Worm (Caenorhabditis elegans): ENCODE data around the gene srt-47.

The srt-47 gene

DNA sequence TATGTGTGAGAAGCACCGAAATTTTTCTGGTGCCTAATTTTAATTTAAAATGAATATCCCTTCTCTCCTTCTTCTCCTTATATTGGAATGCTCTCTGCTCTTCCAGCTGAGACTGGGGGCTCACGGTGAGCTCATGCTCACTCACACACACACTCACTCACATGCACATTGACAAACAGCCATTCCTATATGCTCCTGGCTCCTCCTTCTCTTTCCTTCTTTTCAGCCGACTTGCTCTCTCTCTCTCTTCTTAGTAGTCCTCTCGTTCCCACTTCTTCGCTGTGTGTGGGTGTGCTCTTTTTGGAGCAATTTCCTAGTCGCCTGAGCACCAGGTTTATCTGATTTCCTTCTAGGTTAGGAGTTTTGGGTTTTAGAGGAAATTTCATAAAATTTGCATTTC is 32.2 kb downstream of the srt-47 start (continued):
- TF ChIP-seq daf-12 (tag; optimal IDR thresholded peaks at IDR 0.05) (no peak), nhr-111 (GFP tag; optimal IDR thresholded peaks at IDR 0.05) (no peak), saeg-2 (GFP tag; IDR thresholded peaks at IDR 0.05) (no peak), rbr-2 (tag; optimal IDR thresholded peaks at IDR 0.05) (peak; percentile 45), nhr-48 (tag; optimal IDR thresholded peaks at IDR 0.05) (no peak), hmg-1.1 (GFP tag; IDR thresholded peaks at IDR 0.05) (peak; percentile 44; the same call in 1 of the 2 replicates), daf-8 (GFP tag; IDR thresholded peaks at IDR 0.05) (no peak), nhr-102 (tag; optimal IDR thresholded peaks at IDR 0.05) (no peak), F37D6.2 (tag; optimal IDR thresholded peaks at IDR 0.05) (no peak), ceh-62 (tag; optimal IDR thresholded peaks at IDR 0.05) (no peak), ctbp-1 (GFP tag; IDR thresholded peaks at IDR 0.05) (peak; percentile 48; the same call in 1 of the 2 replicates), ceh-32 (tag; optimal IDR thresholded peaks at IDR 0.05; ENCODE audit: poor library complexity) (peak; percentile 5), nhr-10 (tag; optimal IDR thresholded peaks at IDR 0.05) (no peak), F10B5.3 (tag; optimal IDR thresholded peaks at IDR 0.05) (no peak), lsy-2 (tag; optimal IDR thresholded peaks at IDR 0.05) (peak in 1 of 2 experiments; percentile 16), hlh-11 (tag; optimal IDR thresholded peaks at IDR 0.05) (no peak), pqm-1 (tag; optimal IDR thresholded peaks at IDR 0.05) (no peak), ZK337.2 (GFP tag; IDR thresholded peaks at IDR 0.05) (no peak), mep-1 (tag; optimal IDR thresholded peaks at IDR 0.05) (peak; percentile 21), nhr-28 (tag; optimal IDR thresholded peaks at IDR 0.05) (no peak), daf-19 (GFP tag; conservative IDR thresholded peaks at IDR 0.05) (no peak), aha-1 (tag) (peak; percentile 44), ztf-7 (tag; optimal IDR thresholded peaks at IDR 0.05) (no peak), zip-11 (GFP tag; IDR thresholded peaks at IDR 0.05) (no peak), Y5F2A.4 (GFP tag; optimal IDR thresholded peaks at IDR 0.05) (no peak), hlh-30 (tag; optimal IDR thresholded peaks at IDR 0.05; ENCODE audit: insufficient read depth) (peak; percentile 49), lin-1 (GFP tag; IDR thresholded peaks at IDR 0.05) (no peak)

DNA sequence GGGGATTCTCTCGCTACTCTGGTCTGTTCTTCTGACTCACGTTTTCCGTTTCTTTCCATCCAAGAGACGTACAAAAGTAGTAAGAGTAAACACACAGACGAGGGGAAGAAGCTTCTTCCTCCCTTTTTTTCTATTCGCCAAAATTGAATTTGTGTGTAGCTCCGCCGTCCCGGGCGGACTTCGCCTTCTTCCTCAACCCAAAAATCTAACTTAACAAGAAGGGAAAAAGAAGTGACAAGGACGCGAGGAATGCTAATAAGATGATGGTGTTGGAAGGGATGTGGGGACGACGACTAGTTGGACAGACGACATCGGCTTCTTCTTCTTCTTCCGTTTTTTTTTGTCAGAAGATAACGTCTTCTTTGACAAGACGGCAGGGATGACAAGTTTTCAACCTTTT is 36.2 kb downstream of the srt-47 start:
- TF ChIP-seq fkh-10 (GFP tag; optimal IDR thresholded peaks at IDR 0.05) (peak; percentile 92), tra-1 (GFP tag; IDR thresholded peaks at IDR 0.05) (no peak), daf-8 (GFP tag; IDR thresholded peaks at IDR 0.05) (no peak), D1046.2 (GFP tag; IDR thresholded peaks at IDR 0.05) (no peak), F37D6.2 (tag; optimal IDR thresholded peaks at IDR 0.05) (no peak), nhr-111 (GFP tag; optimal IDR thresholded peaks at IDR 0.05) (no peak), lsy-2 (tag; optimal IDR thresholded peaks at IDR 0.05) (peak in 1 of 2 experiments; percentile 30), unc-62 (GFP tag; optimal IDR thresholded peaks at IDR 0.05 in 1 of 2) (no peak), unc-62 (tag; optimal IDR thresholded peaks at IDR 0.05) (no peak), F44E2.7 (GFP tag; IDR thresholded peaks at IDR 0.05) (no peak), zip-2 (tag; optimal IDR thresholded peaks at IDR 0.05) (no peak), nhr-42 (GFP tag; IDR thresholded peaks at IDR 0.05) (no peak), daf-19 (GFP tag; conservative IDR thresholded peaks at IDR 0.05) (no peak), pqm-1 (tag; optimal IDR thresholded peaks at IDR 0.05) (no peak), sdz-12 (GFP tag; optimal IDR thresholded peaks at IDR 0.05) (no peak), snpc-1.2 (GFP tag; IDR thresholded peaks at IDR 0.05) (no peak), ceh-62 (tag; optimal IDR thresholded peaks at IDR 0.05) (no peak), ama-1 (optimal IDR thresholded peaks at IDR 0.05) (no peak), spr-1 (tag; optimal IDR thresholded peaks at IDR 0.05) (no peak), R02D3.7 (tag; optimal IDR thresholded peaks at IDR 0.05) (no peak), ztf-7 (tag; optimal IDR thresholded peaks at IDR 0.05) (no peak), unc-130 (GFP tag; optimal IDR thresholded peaks at IDR 0.05) (no peak), egl-27 (tag; optimal IDR thresholded peaks at IDR 0.05) (no peak), php-3 (GFP tag; IDR thresholded peaks at IDR 0.05) (no peak), hlh-11 (tag; optimal IDR thresholded peaks at IDR 0.05) (no peak), mes-2 (tag; optimal IDR thresholded peaks at IDR 0.05; ENCODE audit: poor library complexity, severe bottlenecking) (no peak), ces-1 (GFP tag; optimal IDR thresholded peaks at IDR 0.05) (peak; percentile 94), nhr-25 (tag; optimal IDR thresholded peaks at IDR 0.05; ENCODE audit: borderline replicate concordance, insufficient read depth) (no peak), nhr-10 (tag; optimal IDR thresholded peaks at IDR 0.05) (no peak), aha-1 (tag) (peak; percentile 63), ctbp-1 (GFP tag; IDR thresholded peaks at IDR 0.05) (peak; percentile 84), lim-7 (GFP tag; IDR thresholded peaks at IDR 0.05) (no peak), nhr-6 (tag; optimal IDR thresholded peaks at IDR 0.05) (no peak), mdl-1 (tag; optimal IDR thresholded peaks at IDR 0.05) (peak in 1 of 2 experiments; percentile 28), zfp-2 (tag; optimal IDR thresholded peaks at IDR 0.05) (no peak)

Measured in whole organism, L4 larva.